Worm (Caenorhabditis elegans) whole organism, L1 larva: ENCODE data around the gene lips-12.

Experiments
- C04F5.9 ChIP-seq: sonication (generic microtip); optimal IDR thresholded peaks from 2 replicates; lab custom pipeline; 2016; ENCODE audit warnings: missing genetic modification characterization, missing compliant biosample characterization
- C34B4.2 ChIP-seq: sonication (generic microtip); optimal IDR thresholded peaks from 2 replicates; lab custom pipeline; 2017; ENCODE audit warnings: mild to moderate bottlenecking, missing genetic modification characterization, missing compliant biosample characterization
- F16B12.6 ChIP-seq: fragments of 150-350 bp; optimal IDR thresholded peaks from 2 replicates; lab custom pipeline; 2014; ENCODE audit warnings: missing biosample characterization, missing genetic modification characterization
- alr-1 ChIP-seq: fragments of 200-800 bp; sonication (Bioruptor generic); optimal IDR thresholded peaks from 2 replicates; lab custom pipeline; 2018; ENCODE audit warnings: borderline replicate concordance, mild to moderate bottlenecking, missing genetic modification characterization, missing compliant biosample characterization
- ceh-8 ChIP-seq: fragments of 200-800 bp; sonication (Bioruptor generic); optimal IDR thresholded peaks from 2 replicates; lab custom pipeline; 2018; ENCODE audit warnings: mild to moderate bottlenecking, missing genetic modification characterization, moderate library complexity, missing compliant biosample characterization
- ceh-82 ChIP-seq, 3 experiments: fragments of 150-350 bp in 1 of 3; sonication (generic microtip) in 2 of 3; optimal IDR thresholded peaks; 2 replicates each; lab custom pipeline; 2014 to 2017; ENCODE audit warnings: missing biosample characterization in 3 of 3, missing genetic modification characterization in 3 of 3
- ceh-88 ChIP-seq: fragments of 200-800 bp; sonication (Bioruptor generic); IDR thresholded peaks from 2 replicates; pipeline ENCODE4 v1.3.6; 2022; ENCODE audit warnings: missing genetic modification characterization, missing compliant biosample characterization
- ceh-90 ChIP-seq: sonication (generic microtip); optimal IDR thresholded peaks from 2 replicates; lab custom pipeline; 2016; ENCODE audit warnings: missing genetic modification characterization, missing compliant biosample characterization
- dpl-1 ChIP-seq, 3 experiments: fragments of 150-350 bp in 2 of 3; sonication (generic microtip) in 1 of 3; optimal IDR thresholded peaks; 2 replicates each; lab custom pipeline; 2014 to 2017; ENCODE audit warnings: missing biosample characterization in 3 of 3, missing genetic modification characterization in 3 of 3, missing genetic modification reagents in 3 of 3
- dsc-1 ChIP-seq: sonication (generic microtip); optimal IDR thresholded peaks from 2 replicates; lab custom pipeline; 2016; ENCODE audit warnings: mild to moderate bottlenecking, missing genetic modification characterization, missing compliant biosample characterization
- efl-1 ChIP-seq, 4 experiments: fragments of 150-350 bp; optimal IDR thresholded peaks in 3 of 4; peaks in 1 of 4; 1 replicate in 1 of 4; 2 replicates in 3 of 4; lab custom pipeline; 2014; ENCODE audit warnings: missing biosample characterization in 2 of 4, missing genetic modification characterization in 2 of 4, missing genetic modification reagents in 2 of 4
- efl-3 ChIP-seq: fragments of 200-800 bp; sonication (Bioruptor generic); optimal IDR thresholded peaks from 2 replicates; lab custom pipeline; 2018; ENCODE audit warnings: mild to moderate bottlenecking, missing genetic modification characterization, missing compliant biosample characterization
- elt-3 ChIP-seq, 6 experiments: fragments of 150-350 bp in 1 of 6; sonication (generic microtip); optimal IDR thresholded peaks; 2 replicates each; lab custom pipeline; 2017 to 2018; ENCODE audit warnings: missing biosample characterization in 6 of 6, missing genetic modification characterization in 6 of 6, inconsistent platforms in 1 of 6
- fkh-10 ChIP-seq: sonication (generic microtip); optimal IDR thresholded peaks from 2 replicates; lab custom pipeline; 2017; ENCODE audit warnings: missing biosample characterization, missing genetic modification reagents, missing genetic modification characterization
- fkh-8 ChIP-seq: sonication (generic microtip); optimal IDR thresholded peaks from 2 replicates; lab custom pipeline; 2016; ENCODE audit warnings: mild to moderate bottlenecking, missing genetic modification characterization, missing compliant biosample characterization
- grh-1 ChIP-seq: fragments of 200-800 bp; sonication (Bioruptor generic); IDR thresholded peaks from 2 replicates; pipeline ENCODE4 v1.3.6; 2022; ENCODE audit warnings: missing genetic modification reagents, missing genetic modification characterization, missing compliant biosample characterization
- isw-1 ChIP-seq: fragments of 200-800 bp; sonication (Bioruptor generic); IDR thresholded peaks from 2 replicates; pipeline ENCODE4 v1.3.6; 2022; ENCODE audit warnings: missing genetic modification characterization, missing compliant biosample characterization
- jun-1 ChIP-seq: fragments of 150-350 bp; optimal IDR thresholded peaks from 2 replicates; lab custom pipeline; 2014; ENCODE audit warnings: missing biosample characterization, missing genetic modification reagents, missing genetic modification characterization
- lin-13 ChIP-seq: fragments of 150-350 bp; optimal IDR thresholded peaks from 2 replicates; lab custom pipeline; 2014; ENCODE audit warnings: missing biosample characterization, missing genetic modification reagents, missing genetic modification characterization
- lin-15B ChIP-seq: fragments of 150-350 bp; sonication (generic microtip); optimal IDR thresholded peaks from 3 replicates; lab custom pipeline; 2014; ENCODE audit warnings: missing biosample characterization, missing genetic modification characterization
- lin-35 ChIP-seq, 2 experiments: fragments of 150-350 bp; optimal IDR thresholded peaks; 2 replicates each; lab custom pipeline; 2014; ENCODE audit warnings: missing biosample characterization in 2 of 2, missing genetic modification characterization in 2 of 2, missing genetic modification reagents in 2 of 2
- lsy-2 ChIP-seq, 2 experiments: fragments of 150-350 bp; optimal IDR thresholded peaks; 2 replicates each; lab custom pipeline; 2014; ENCODE audit warnings: missing biosample characterization in 2 of 2, missing genetic modification characterization in 2 of 2
- mab-9 ChIP-seq: fragments of 200-800 bp; sonication (Bioruptor generic); IDR thresholded peaks from 2 replicates; pipeline ENCODE4 v1.3.6; 2022; ENCODE audit warnings: missing genetic modification reagents, missing genetic modification characterization, missing compliant biosample characterization
- nhr-19 ChIP-seq: fragments of 200-800 bp; sonication (Bioruptor generic); conservative IDR thresholded peaks from 2 replicates; pipeline ENCODE4 v1.3.6; 2022; ENCODE audit warnings: missing genetic modification characterization, missing compliant biosample characterization
- nhr-20 ChIP-seq: sonication (generic microtip); optimal IDR thresholded peaks from 2 replicates; lab custom pipeline; 2016; ENCODE audit warnings: mild to moderate bottlenecking, missing genetic modification characterization, missing compliant biosample characterization
- nhr-71 ChIP-seq: sonication (generic microtip); optimal IDR thresholded peaks from 2 replicates; lab custom pipeline; 2016; ENCODE audit warnings: mild to moderate bottlenecking, missing genetic modification characterization, moderate library complexity, missing compliant biosample characterization
- nhr-76 ChIP-seq: sonication (generic microtip); optimal IDR thresholded peaks from 2 replicates; lab custom pipeline; 2017; ENCODE audit warnings: missing biosample characterization, missing genetic modification characterization
- nhr-85 ChIP-seq: sonication (generic microtip); peaks from one replicate; lab custom pipeline; 2016; ENCODE audit warnings: missing genetic modification characterization, inconsistent platforms, missing compliant biosample characterization
- nhr-90 ChIP-seq: sonication (generic microtip); optimal IDR thresholded peaks from 2 replicates; lab custom pipeline; 2016; ENCODE audit warnings: mild to moderate bottlenecking, missing genetic modification characterization, missing compliant biosample characterization; ENCODE audit not compliant: poor library complexity
- pax-3 ChIP-seq: fragments of 200-800 bp; sonication (Bioruptor generic); optimal IDR thresholded peaks from 2 replicates; lab custom pipeline; 2018; ENCODE audit warnings: mild to moderate bottlenecking, missing genetic modification characterization, moderate library complexity, missing compliant biosample characterization
- pqm-1 ChIP-seq: sonication (generic microtip); optimal IDR thresholded peaks from 3 replicates; lab custom pipeline; 2017; ENCODE audit warnings: missing biosample characterization, missing genetic modification characterization
- rnt-1 ChIP-seq: sonication (generic microtip); optimal IDR thresholded peaks from 2 replicates; lab custom pipeline; 2016; ENCODE audit warnings: mild to moderate bottlenecking, missing genetic modification characterization, moderate library complexity, missing compliant biosample characterization
- skn-1 ChIP-seq: fragments of 150-350 bp; optimal IDR thresholded peaks from 2 replicates; lab custom pipeline; 2014; ENCODE audit warnings: missing biosample characterization, missing genetic modification characterization
- snu-23 ChIP-seq: sonication (generic microtip); optimal IDR thresholded peaks from 2 replicates; lab custom pipeline; 2016; ENCODE audit warnings: missing genetic modification characterization, missing compliant biosample characterization
- sox-4 ChIP-seq: sonication (generic microtip); optimal IDR thresholded peaks from 2 replicates; lab custom pipeline; 2016; ENCODE audit warnings: missing genetic modification characterization, missing compliant biosample characterization
- sup-37 ChIP-seq: fragments of 200-800 bp; sonication (Bioruptor generic); optimal IDR thresholded peaks from 2 replicates; lab custom pipeline; 2018; ENCODE audit warnings: mild to moderate bottlenecking, missing genetic modification characterization, missing compliant biosample characterization
- swsn-7 ChIP-seq: sonication (generic microtip); optimal IDR thresholded peaks from 2 replicates; lab custom pipeline; 2016; ENCODE audit warnings: missing genetic modification characterization, missing compliant biosample characterization
- tbx-2 ChIP-seq: sonication (generic microtip); optimal IDR thresholded peaks from 2 replicates; lab custom pipeline; 2016; ENCODE audit warnings: missing genetic modification characterization, missing compliant biosample characterization
- tlp-1 ChIP-seq: fragments of 150-350 bp; optimal IDR thresholded peaks from 2 replicates; lab custom pipeline; 2014; ENCODE audit warnings: missing biosample characterization, missing genetic modification characterization
- unc-86 ChIP-seq: sonication (generic microtip); optimal IDR thresholded peaks from 2 replicates; lab custom pipeline; 2016; ENCODE audit warnings: missing genetic modification characterization, missing compliant biosample characterization
- unc-98 ChIP-seq: fragments of 200-800 bp; sonication (Bioruptor generic); IDR thresholded peaks from 2 replicates; pipeline ENCODE4 v1.3.6; 2022; ENCODE audit warnings: missing genetic modification characterization, missing compliant biosample characterization
- xbp-1 ChIP-seq: sonication (generic microtip); optimal IDR thresholded peaks from 2 replicates; lab custom pipeline; 2016; ENCODE audit warnings: missing genetic modification characterization, missing compliant biosample characterization

The lips-12 gene

DNA sequence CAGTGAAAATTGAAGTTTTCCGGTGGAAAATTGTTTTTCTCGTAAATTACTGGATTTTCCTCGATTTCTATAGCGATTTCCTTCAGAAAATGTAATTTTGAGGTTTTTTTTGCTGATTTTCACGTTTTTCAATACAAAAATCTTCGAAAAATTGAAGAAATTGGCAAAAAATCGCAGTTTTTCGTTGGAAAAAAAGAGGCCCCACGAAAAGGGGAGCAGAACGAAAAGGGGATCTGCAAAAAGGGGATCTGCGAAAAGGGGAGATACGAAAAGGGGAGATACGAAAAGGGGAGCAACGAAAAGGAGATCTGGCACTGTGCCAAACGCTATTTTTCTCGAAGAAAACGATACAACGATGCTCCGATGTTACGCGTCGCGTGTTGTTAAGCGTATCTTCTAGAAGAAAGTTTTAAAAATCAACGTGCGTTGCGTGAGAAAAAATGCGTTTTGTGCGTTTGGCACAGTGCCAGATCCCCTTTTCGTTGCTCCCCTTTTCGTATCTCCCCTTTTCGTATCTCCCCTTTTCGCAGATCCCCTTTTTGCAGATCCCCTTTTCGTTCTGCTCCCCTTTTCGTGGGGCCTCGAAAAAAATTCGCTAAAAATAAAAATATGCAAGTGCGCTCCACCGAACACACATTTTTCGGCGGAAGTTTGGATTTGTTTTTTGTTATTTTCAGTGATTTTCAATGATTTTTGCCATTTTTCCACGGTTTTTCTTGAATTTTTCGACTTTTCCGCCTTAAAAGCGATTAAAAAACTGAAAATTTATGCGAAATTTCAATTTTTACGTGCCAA, 20.5 kb upstream of the lips-12 start (continued):
- TF ChIP-seq lsy-2 (tag; optimal IDR thresholded peaks at IDR 0.05; lab: Kevin White, UChicago) (peak in 1 of 2 experiments; percentile 50), pax-3 (peak; percentile 49), dsc-1 (tag; lab: Kevin White, UChicago) (peak; percentile 25), ceh-8 (peak; percentile 12), mab-9 (GFP tag; lab: Robert Waterston, UW) (peak; percentile 76), nhr-90 (peak; percentile 49), swsn-7 (peak; percentile 40), unc-86 (peak; percentile 46), fkh-8 (peak; percentile 67), dpl-1 (GFP tag; optimal IDR thresholded peaks at IDR 0.05; lab: Kevin White, UChicago) (peak; percentile 61 to 83 (median 75)), nhr-19 (GFP tag; lab: Robert Waterston, UW) (peak; percentile 67), unc-98 (peak; percentile 62), tbx-2 (tag; lab: Kevin White, UChicago) (peak; percentile 44), ceh-88 (GFP tag; lab: Robert Waterston, UW) (peak; percentile 71), xbp-1 (tag; lab: Kevin White, UChicago) (peak; percentile 45), isw-1 (peak; percentile 69), lin-13 (GFP tag; lab: Kevin White, UChicago) (peak; percentile 41), lin-35 (GFP tag; optimal IDR thresholded peaks at IDR 0.05; lab: Kevin White, UChicago) (peak; percentile 50 to 91), ceh-82 (tag; optimal IDR thresholded peaks at IDR 0.05; lab: Kevin White, UChicago) (peak; percentile 15 to 36 (median 16)), sox-4 (tag; lab: Kevin White, UChicago) (peak; percentile 39), nhr-85 (peak; percentile 71), snu-23 (GFP tag; lab: Kevin White, UChicago) (peak; percentile 49), nhr-71 (tag; lab: Kevin White, UChicago) (peak; percentile 67)

DNA sequence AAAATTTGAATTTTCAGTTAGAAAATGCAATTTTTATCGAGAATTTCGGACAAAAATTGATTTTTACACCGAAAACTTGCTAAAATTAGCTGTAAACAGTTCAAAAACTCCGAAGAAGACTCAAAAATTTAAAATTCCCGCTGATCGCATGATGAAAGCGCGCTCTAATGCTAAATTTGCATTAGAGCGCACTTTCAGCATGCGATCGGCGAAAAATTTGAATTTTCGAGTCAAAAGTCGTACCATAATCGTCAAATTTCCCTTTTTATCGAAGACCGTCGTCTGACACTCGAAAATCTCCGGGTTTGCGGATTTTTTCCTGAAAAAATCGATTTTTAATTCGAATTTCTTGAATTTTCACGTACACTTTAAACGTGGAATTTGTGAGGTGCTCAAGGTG, 19.3 kb upstream of the lips-12 start:
- no peak for TF ChIP-seq C34B4.2 (tag; lab: Kevin White, UChicago)
- TF ChIP-seq efl-1 (optimal IDR thresholded peaks at IDR 0.05; lab: Kevin White, UChicago), result no peak
- peak in 1 of 2 experiments; percentile 49 for TF ChIP-seq efl-1 (GFP tag; optimal IDR thresholded peaks at IDR 0.05 in 1 of 2; lab: Kevin White, UChicago)
- TF ChIP-seq pqm-1 (tag; lab: Kevin White, UChicago), result no peak
- no peak for TF ChIP-seq swsn-7
- no peak for TF ChIP-seq skn-1 (tag; lab: Kevin White, UChicago)
- TF ChIP-seq fkh-10 (GFP tag; lab: Kevin White, UChicago), result no peak
- no peak for TF ChIP-seq C04F5.9 (tag; lab: Kevin White, UChicago)
- TF ChIP-seq, all 84 proteins: peak for 1

DNA sequence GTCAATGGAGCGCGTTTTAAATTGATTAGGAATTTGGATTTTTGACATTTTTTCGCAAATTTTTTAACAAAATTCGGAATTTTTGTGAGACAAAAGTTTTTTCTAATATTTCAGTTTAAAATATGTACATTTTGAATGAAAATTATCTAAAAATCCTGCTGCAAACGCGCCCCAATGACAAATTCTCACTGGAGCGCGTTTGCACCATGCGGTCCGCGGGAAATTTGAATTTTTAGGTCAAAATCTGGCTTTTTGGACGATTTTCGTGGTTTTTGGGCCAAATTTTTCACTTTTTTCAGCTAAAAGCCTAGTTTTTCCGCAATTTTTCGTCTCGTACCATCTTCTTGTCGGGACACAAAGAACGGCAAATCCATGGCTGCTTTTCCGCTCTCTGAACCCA, 18.7 kb upstream of the lips-12 start:
- TF ChIP-seq alr-1 (tag; lab: Kevin White, UChicago) (no peak), elt-3 (tag; optimal IDR thresholded peaks at IDR 0.05; lab: Kevin White, UChicago) (no peak), jun-1 (tag; lab: Kevin White, UChicago) (no peak), grh-1 (GFP tag; lab: Robert Waterston, UW) (no peak), dpl-1 (GFP tag; optimal IDR thresholded peaks at IDR 0.05; lab: Kevin White, UChicago) (no peak), ceh-90 (tag; lab: Kevin White, UChicago) (no peak), nhr-76 (tag; lab: Kevin White, UChicago) (no peak), sup-37 (GFP tag; lab: Kevin White, UChicago) (no peak), F16B12.6 (tag; lab: Kevin White, UChicago) (no peak), tlp-1 (no peak), lin-15B (no peak), unc-98 (no peak), efl-3 (GFP tag; lab: Kevin White, UChicago) (no peak), rnt-1 (tag; lab: Kevin White, UChicago) (no peak), nhr-20 (tag; lab: Kevin White, UChicago) (no peak)
